Fruit fly (Drosophila melanogaster) whole organism, embryonic: ENCODE results near the gene CG31816.

Source experiments
- Atf6 ChIP-seq: fragments of 200-800 bp; sonication (Bioruptor generic); IDR thresholded peaks from 2 replicates; pipeline ENCODE4 v1.3.6; 2022; ENCODE audit warnings: missing biosample characterization, missing genetic modification characterization
- BEAF-32 ChIP-seq: fragments of 200-800 bp; sonication (Bioruptor generic); optimal IDR thresholded peaks from 3 replicates; lab custom pipeline; 2017; ENCODE audit warnings: missing biosample characterization, missing genetic modification characterization, mild to moderate bottlenecking, moderate library complexity, missing genetic modification reagents
- CG1024 ChIP-seq: fragments of 200-800 bp; sonication (Bioruptor generic); IDR thresholded peaks from 2 replicates; pipeline ENCODE4 v1.3.6; 2022; ENCODE audit warnings: missing biosample characterization, missing genetic modification characterization
- CG11398 ChIP-seq: fragments of 200-800 bp; sonication (Bioruptor generic); optimal IDR thresholded peaks from 2 replicates; lab custom pipeline; 2016; ENCODE audit warnings: missing biosample characterization, missing genetic modification characterization
- CG11560 ChIP-seq: fragments of 200-800 bp; sonication (Bioruptor generic); IDR thresholded peaks from 3 replicates; pipeline ENCODE4 v1.3.6; 2022; ENCODE audit warnings: missing biosample characterization, missing genetic modification characterization
- CG11723 ChIP-seq: fragments of 200-800 bp; sonication (Bioruptor generic); optimal IDR thresholded peaks from 2 replicates; lab custom pipeline; 2017; ENCODE audit warnings: missing biosample characterization, mild to moderate bottlenecking, missing genetic modification characterization
- CG14860 ChIP-seq: fragments of 200-800 bp; sonication (Bioruptor generic); IDR thresholded peaks from 3 replicates; pipeline ENCODE4 v1.3.6; 2022; ENCODE audit warnings: missing biosample characterization, missing genetic modification characterization; ENCODE audit not compliant: partially characterized antibody
- CG31388 ChIP-seq: fragments of 200-800 bp; sonication (Bioruptor generic); optimal IDR thresholded peaks from 2 replicates; lab custom pipeline; 2016; ENCODE audit warnings: missing biosample characterization, missing genetic modification characterization
- CG3163 ChIP-seq: fragments of 200-800 bp; sonication (Bioruptor generic); optimal IDR thresholded peaks from 3 replicates; lab custom pipeline; 2016; ENCODE audit warnings: missing biosample characterization, missing genetic modification characterization
- CG3281 ChIP-seq: fragments of 200-800 bp; sonication (Bioruptor generic); optimal IDR thresholded peaks from 3 replicates; lab custom pipeline; 2017; ENCODE audit warnings: missing biosample characterization, mild to moderate bottlenecking, missing genetic modification characterization
- CG3407 ChIP-seq: fragments of 200-800 bp; sonication (Bioruptor generic); optimal IDR thresholded peaks from 2 replicates; lab custom pipeline; 2018; ENCODE audit warnings: missing biosample characterization, mild to moderate bottlenecking, missing genetic modification characterization
- CG34376 ChIP-seq: fragments of 200-800 bp; sonication (Bioruptor generic); optimal IDR thresholded peaks from 2 replicates; lab custom pipeline; 2018; ENCODE audit warnings: missing biosample characterization, mild to moderate bottlenecking, missing genetic modification characterization
- CG4707 ChIP-seq: fragments of 200-800 bp; sonication (Bioruptor generic); optimal IDR thresholded peaks from 2 replicates; lab custom pipeline; 2018; ENCODE audit warnings: missing biosample characterization, mild to moderate bottlenecking, missing genetic modification characterization, moderate library complexity
- CG4854 ChIP-seq: fragments of 200-800 bp; sonication (Bioruptor generic); optimal IDR thresholded peaks from 2 replicates; lab custom pipeline; 2016; ENCODE audit warnings: missing biosample characterization, missing genetic modification characterization, inconsistent platforms
- CG7271 ChIP-seq: fragments of 200-800 bp; sonication (Bioruptor generic); optimal IDR thresholded peaks from 2 replicates; lab custom pipeline; 2018; ENCODE audit warnings: missing biosample characterization, mild to moderate bottlenecking, missing genetic modification characterization, moderate library complexity
- CG9727 ChIP-seq: fragments of 200-800 bp; sonication (Bioruptor generic); optimal IDR thresholded peaks from 3 replicates; lab custom pipeline; 2017; ENCODE audit warnings: missing biosample characterization, mild to moderate bottlenecking, missing genetic modification characterization
- CHES-1-like ChIP-seq: fragments of 200-800 bp; sonication (Bioruptor generic); optimal IDR thresholded peaks from 2 replicates; lab custom pipeline; 2016; ENCODE audit warnings: missing biosample characterization, missing genetic modification characterization
- Camta ChIP-seq: fragments of 200-800 bp; sonication (Bioruptor generic); optimal IDR thresholded peaks from 2 replicates; lab custom pipeline; 2016; ENCODE audit warnings: missing biosample characterization, missing genetic modification characterization
- H15 ChIP-seq: fragments of 200-800 bp; sonication (Bioruptor generic); IDR thresholded peaks from 3 replicates; pipeline ENCODE4 v1.3.6; 2022; ENCODE audit warnings: missing biosample characterization, missing genetic modification characterization
- HLH54F ChIP-seq: fragments of 200-800 bp; sonication (Bioruptor generic); optimal IDR thresholded peaks from 3 replicates; lab custom pipeline; 2016; ENCODE audit warnings: missing biosample characterization, missing genetic modification characterization
- Hr51 ChIP-seq, 2 experiments: fragments of 200-800 bp; sonication (Bioruptor generic); optimal IDR thresholded peaks; 2 replicates in 1 of 2; 3 replicates in 1 of 2; lab custom pipeline; 2016 to 2018; ENCODE audit warnings: missing biosample characterization in 2 of 2, missing genetic modification characterization in 2 of 2, mild to moderate bottlenecking in 1 of 2, moderate library complexity in 1 of 2
- MTF-1 ChIP-seq: fragments of 200-800 bp; sonication (Bioruptor generic); optimal IDR thresholded peaks from 2 replicates; lab custom pipeline; 2018; ENCODE audit warnings: missing biosample characterization, mild to moderate bottlenecking, missing genetic modification characterization, borderline replicate concordance
- NfI ChIP-seq: fragments of 200-800 bp; sonication (Bioruptor generic); optimal IDR thresholded peaks from 3 replicates; lab custom pipeline; 2018; ENCODE audit warnings: missing biosample characterization, mild to moderate bottlenecking, missing genetic modification characterization, moderate library complexity
- Ravus ChIP-seq: fragments of 200-800 bp; sonication (Bioruptor generic); IDR thresholded peaks from 2 replicates; pipeline ENCODE4 v1.3.6; 2022; ENCODE audit warnings: missing biosample characterization, missing genetic modification characterization
- Tbp ChIP-seq: fragments of >200 bp; optimal IDR thresholded peaks from 2 replicates; lab custom pipeline; 2018; ENCODE audit warnings: missing biosample characterization, missing genetic modification characterization
- ac ChIP-seq: fragments of 200-800 bp; sonication (Bioruptor generic); optimal IDR thresholded peaks from 3 replicates; lab custom pipeline; 2017; ENCODE audit warnings: missing biosample characterization, mild to moderate bottlenecking, missing genetic modification characterization
- bigmax ChIP-seq: fragments of 200-800 bp; sonication (Bioruptor generic); optimal IDR thresholded peaks from 2 replicates; lab custom pipeline; 2018; ENCODE audit warnings: missing biosample characterization, mild to moderate bottlenecking, missing genetic modification characterization
- chif ChIP-seq, 2 experiments: fragments of 200-800 bp; sonication (Bioruptor generic); optimal IDR thresholded peaks; 3 replicates each; lab custom pipeline; 2016; ENCODE audit warnings: missing biosample characterization in 2 of 2, missing genetic modification characterization in 2 of 2
- corto ChIP-seq: fragments of 200-800 bp; sonication (Bioruptor generic); optimal IDR thresholded peaks from 2 replicates; lab custom pipeline; 2016; ENCODE audit warnings: missing biosample characterization, mild to moderate bottlenecking, missing genetic modification characterization, moderate library complexity
- emc ChIP-seq: fragments of 200-800 bp; sonication (Bioruptor generic); optimal IDR thresholded peaks from 2 replicates; lab custom pipeline; 2016; ENCODE audit warnings: missing biosample characterization, missing genetic modification characterization
- esg ChIP-seq: fragments of 200-800 bp; sonication (Bioruptor generic); conservative IDR thresholded peaks from 2 replicates; pipeline ENCODE4 v1.3.6; 2022; ENCODE audit warnings: missing biosample characterization, missing genetic modification characterization
- ftz-f1 ChIP-seq: fragments of 200-800 bp; sonication (Bioruptor generic); optimal IDR thresholded peaks from 2 replicates; lab custom pipeline; 2016; ENCODE audit warnings: missing biosample characterization, missing genetic modification characterization
- gce ChIP-seq: fragments of 200-800 bp; sonication (Bioruptor generic); IDR thresholded peaks from 3 replicates; pipeline ENCODE4 v1.3.6; 2022; ENCODE audit warnings: missing biosample characterization, missing genetic modification characterization
- gt ChIP-seq: fragments of 200-800 bp; sonication (Bioruptor generic); IDR thresholded peaks from 2 replicates; pipeline ENCODE4 v1.3.6; 2022; ENCODE audit warnings: missing biosample characterization, missing genetic modification characterization
- hbn ChIP-seq: fragments of 200-800 bp; sonication (Bioruptor generic); IDR thresholded peaks from 2 replicates; pipeline ENCODE4 v1.3.6; 2022; ENCODE audit warnings: missing biosample characterization, missing genetic modification characterization; ENCODE audit not compliant: partially characterized antibody
- ind ChIP-seq: fragments of 200-800 bp; sonication (Bioruptor generic); optimal IDR thresholded peaks from 3 replicates; lab custom pipeline; 2016; ENCODE audit warnings: missing biosample characterization, missing genetic modification characterization
- nmo ChIP-seq: fragments of 200-800 bp; sonication (Bioruptor generic); optimal IDR thresholded peaks from 2 replicates; lab custom pipeline; 2018; ENCODE audit warnings: missing biosample characterization, mild to moderate bottlenecking, missing genetic modification characterization, moderate library complexity
- oc ChIP-seq: fragments of 200-800 bp; sonication (Bioruptor generic); optimal IDR thresholded peaks from 2 replicates; lab custom pipeline; 2018; ENCODE audit warnings: missing biosample characterization, mild to moderate bottlenecking, missing genetic modification characterization, moderate library complexity
- org-1 ChIP-seq: fragments of 200-800 bp; sonication (Bioruptor generic); optimal IDR thresholded peaks from 2 replicates; lab custom pipeline; 2017; ENCODE audit warnings: missing biosample characterization, missing genetic modification characterization
- phol ChIP-seq: fragments of 200-800 bp; sonication (Bioruptor generic); optimal IDR thresholded peaks from 3 replicates; lab custom pipeline; 2018; ENCODE audit warnings: missing biosample characterization, mild to moderate bottlenecking, missing genetic modification characterization, moderate library complexity
- pum ChIP-seq: fragments of 200-800 bp; sonication (Bioruptor generic); optimal IDR thresholded peaks from 2 replicates; lab custom pipeline; 2016; ENCODE audit warnings: missing biosample characterization, missing genetic modification characterization
- run ChIP-seq: fragments of 200-800 bp; sonication (Bioruptor generic); optimal IDR thresholded peaks from 3 replicates; lab custom pipeline; 2018; ENCODE audit warnings: missing biosample characterization, mild to moderate bottlenecking, missing genetic modification characterization
- schlank ChIP-seq: fragments of 200-800 bp; sonication (Bioruptor generic); optimal IDR thresholded peaks from 2 replicates; lab custom pipeline; 2018; ENCODE audit warnings: missing biosample characterization, mild to moderate bottlenecking, missing genetic modification characterization
- scrt ChIP-seq: fragments of 200-800 bp; sonication (Bioruptor generic); optimal IDR thresholded peaks from 2 replicates; lab custom pipeline; 2018; ENCODE audit warnings: missing biosample characterization, mild to moderate bottlenecking, missing genetic modification characterization, moderate library complexity
- sens ChIP-seq: fragments of 200-800 bp; sonication (Bioruptor generic); peaks from one replicate; lab custom pipeline; 2016; ENCODE audit warnings: missing biosample characterization, missing genetic modification characterization
- tgo ChIP-seq: fragments of 200-800 bp; sonication (Bioruptor generic); IDR thresholded peaks from 3 replicates; pipeline ENCODE4 v1.3.6; 2022; ENCODE audit warnings: missing biosample characterization, missing genetic modification characterization
- tll ChIP-seq, 2 experiments: fragments of 200-800 bp in 1 of 2; fragments of >200 bp in 1 of 2; sonication (Bioruptor generic) in 1 of 2; optimal IDR thresholded peaks; 2 replicates each; lab custom pipeline; 2017 to 2019; ENCODE audit warnings: missing biosample characterization in 2 of 2, missing genetic modification characterization in 2 of 2, mild to moderate bottlenecking in 1 of 2, moderate library complexity in 1 of 2
- vvl ChIP-seq: fragments of 200-800 bp; sonication (Bioruptor generic); IDR thresholded peaks from 2 replicates; pipeline ENCODE4 v1.3.6; 2022; ENCODE audit warnings: missing biosample characterization, missing genetic modification characterization

Gene CG31816

DNA sequence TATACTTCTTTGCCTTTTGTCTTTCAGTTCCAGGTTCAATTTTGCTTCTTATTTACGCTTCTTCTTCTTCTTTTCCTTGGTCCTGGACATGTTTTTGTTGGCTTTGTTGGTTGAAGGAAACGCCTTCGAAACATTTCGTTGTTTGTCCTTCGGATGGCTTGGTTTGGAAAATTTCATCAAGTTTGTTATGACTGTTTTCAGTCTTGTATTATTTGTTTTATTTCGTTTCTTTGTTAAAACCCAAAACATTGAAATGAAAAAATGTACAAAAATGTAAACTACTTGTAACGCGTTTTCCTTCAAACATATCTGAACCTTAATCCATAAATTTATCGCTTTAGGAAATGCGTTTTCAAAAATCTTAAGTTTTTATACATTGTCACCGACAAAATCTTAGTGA lies at the start of gene CG31816:
Gene CG31816 (plus strand): TSS at position 301 of the 400 bp plus-strand sequence.
- TF ChIP-seq gce (GFP tag; lab: Robert Waterston, UW): no peak
- TF ChIP-seq BEAF-32 (GFP tag; lab: Kevin White, UChicago): no peak
- no peak for TF ChIP-seq sens
- no peak for TF ChIP-seq MTF-1 (GFP tag; lab: Kevin White, UChicago)
- no peak for TF ChIP-seq Camta (GFP tag; lab: Kevin White, UChicago)
- TF ChIP-seq, all 482 proteins: peak for 0

DNA sequence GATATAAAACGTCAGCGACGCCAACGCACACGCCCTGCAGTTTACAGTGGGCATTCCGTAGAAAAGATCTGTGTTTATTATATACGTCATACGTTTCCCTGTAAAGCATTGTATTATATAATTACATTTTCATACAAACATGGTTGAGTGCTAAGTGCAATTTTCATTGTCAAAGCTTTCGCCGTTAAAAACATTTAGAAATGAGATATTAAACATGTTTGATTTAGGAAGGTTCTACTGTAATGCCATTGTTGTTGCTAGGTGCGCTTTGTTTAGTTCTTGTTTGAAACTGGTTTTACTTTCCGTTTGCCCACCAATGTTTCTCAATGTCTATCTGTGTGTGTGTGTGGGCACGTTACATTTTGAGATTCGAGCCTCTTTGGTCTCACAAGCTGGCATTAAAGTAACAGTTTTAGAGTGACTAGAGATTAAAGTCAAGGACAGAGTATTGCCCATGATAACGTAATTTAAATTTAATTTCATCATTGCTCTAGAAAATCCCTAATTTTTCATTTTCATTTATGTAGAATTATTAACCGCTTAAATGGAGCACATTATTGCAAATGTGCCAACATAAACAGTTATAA lies 49.6 kb upstream of the CG31816 start:
- TF ChIP-seq CG11398 (GFP tag; lab: Kevin White, UChicago) (no peak), chif (GFP tag; optimal IDR thresholded peaks at IDR 0.05; lab: Kevin White, UChicago) (peak; percentile 53 to 83), phol (tag; lab: Kevin White, UChicago) (peak; percentile 81), CG9727 (GFP tag; lab: Kevin White, UChicago) (peak; percentile 90), CG3281 (GFP tag; lab: Kevin White, UChicago) (peak; percentile 71), vvl (GFP tag; lab: Robert Waterston, UW) (peak; percentile 82), H15 (peak; percentile 57; the same call in 1 of the 3 replicates), ftz-f1 (no peak), emc (peak; percentile 38), org-1 (GFP tag; lab: Kevin White, UChicago) (peak; percentile 67), CG3407 (GFP tag; lab: Kevin White, UChicago) (peak; percentile 68), esg (GFP tag; lab: Robert Waterston, UW) (peak; percentile 63), nmo (GFP tag; lab: Kevin White, UChicago) (peak; percentile 81), Atf6 (GFP tag; lab: Robert Waterston, UW) (peak; percentile 70), run (tag; lab: Kevin White, UChicago) (peak; percentile 62), CG34376 (GFP tag; lab: Kevin White, UChicago) (peak; percentile 2), corto (GFP tag; lab: Kevin White, UChicago) (peak; percentile 75), CG11723 (peak; percentile 76), CG11560 (tag; lab: Robert Waterston, UW) (peak; percentile 18; the same call in 1 of the 3 replicates), CG4707 (GFP tag; lab: Kevin White, UChicago) (peak; percentile 67), bigmax (no peak), gt (no peak), Hr51 (GFP tag; optimal IDR thresholded peaks at IDR 0.05; lab: Kevin White, UChicago) (peak; percentile 49 to 86), pum (GFP tag; lab: Kevin White, UChicago) (peak; percentile 66), scrt (GFP tag; lab: Kevin White, UChicago) (peak; percentile 62), CG7271 (tag; lab: Kevin White, UChicago) (peak; percentile 67), ind (GFP tag; lab: Kevin White, UChicago) (peak; percentile 70), ac (GFP tag; lab: Kevin White, UChicago) (peak; percentile 42), CG4854 (GFP tag; lab: Kevin White, UChicago) (peak; percentile 25), oc (peak; percentile 63), tgo (peak; percentile 79), NfI (peak; percentile 81), Tbp (no peak), schlank (tag; lab: Kevin White, UChicago) (peak; percentile 32), hbn (GFP tag; lab: Robert Waterston, UW) (no peak), tll (GFP tag; optimal IDR thresholded peaks at IDR 0.05; lab: Kevin White, UChicago) (no peak), CG1024 (peak; percentile 24; the same call in 1 of the 2 replicates), CG3163 (GFP tag; lab: Kevin White, UChicago) (no peak), HLH54F (peak; percentile 44), Ravus (GFP tag; lab: Robert Waterston, UW) (no peak; the same call in 1 of the 2 replicates), CG31388 (GFP tag; lab: Kevin White, UChicago) (peak; percentile 11), CHES-1-like (GFP tag; lab: Kevin White, UChicago) (peak; percentile 57), CG14860 (GFP tag; lab: Robert Waterston, UW) (no peak)
